Fruit fly (Drosophila melanogaster): ENCODE data around the gene CG14395.

The CG14395 gene

DNA sequence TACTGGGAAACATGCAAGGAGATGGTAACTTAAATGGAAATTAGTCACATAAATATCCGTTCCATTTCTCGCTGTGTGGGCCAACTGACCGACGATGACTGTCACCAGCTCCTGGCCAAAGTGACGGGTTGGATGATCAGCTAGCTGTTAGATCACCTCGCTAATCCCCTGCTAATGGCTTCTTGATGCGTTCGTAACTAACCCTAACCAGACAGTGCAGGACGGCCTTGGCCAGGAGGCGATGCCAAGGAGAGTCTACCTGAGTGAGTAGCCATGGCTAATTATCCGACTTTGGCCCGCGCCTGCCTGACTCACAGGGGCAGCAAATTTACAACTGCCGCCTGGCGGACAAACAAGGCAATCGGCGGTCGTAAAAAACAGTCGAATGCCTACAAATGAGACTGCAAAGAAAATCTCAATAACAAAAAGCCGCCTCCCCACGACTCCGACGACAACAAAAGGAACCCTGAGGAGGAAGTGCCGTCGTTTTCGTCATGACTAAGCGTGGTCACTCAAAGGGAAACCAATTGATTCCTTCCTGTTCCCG, 16.8 kb upstream of the CG14395 start:
- no peak for TF ChIP-seq CG8478 (optimal IDR thresholded peaks at IDR 0.05)
- TF ChIP-seq CTCF (optimal IDR thresholded peaks at IDR 0.05), result no peak

DNA sequence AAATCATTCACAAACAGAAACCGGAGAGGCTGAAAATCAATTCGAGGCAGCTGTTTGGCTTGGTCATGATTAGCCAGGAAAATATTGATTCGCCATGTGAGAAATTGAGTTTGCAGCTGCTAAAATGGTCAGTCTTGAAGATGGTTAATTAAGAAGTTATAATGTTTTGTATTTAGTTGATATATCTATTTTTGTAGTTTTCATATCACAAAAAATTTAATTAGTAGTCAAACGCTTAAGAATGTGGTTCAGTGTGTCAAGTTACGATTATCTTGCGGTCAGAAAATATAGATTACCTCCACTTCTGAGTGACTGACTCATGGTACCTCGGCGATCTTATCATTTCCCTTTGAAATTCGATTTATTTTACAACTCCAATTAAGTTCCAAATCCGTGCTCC, 15.7 kb upstream of the CG14395 start:
- TF ChIP-seq CTCF (optimal IDR thresholded peaks at IDR 0.05), result no peak
- TF ChIP-seq CG8478 (optimal IDR thresholded peaks at IDR 0.05), result no peak

DNA sequence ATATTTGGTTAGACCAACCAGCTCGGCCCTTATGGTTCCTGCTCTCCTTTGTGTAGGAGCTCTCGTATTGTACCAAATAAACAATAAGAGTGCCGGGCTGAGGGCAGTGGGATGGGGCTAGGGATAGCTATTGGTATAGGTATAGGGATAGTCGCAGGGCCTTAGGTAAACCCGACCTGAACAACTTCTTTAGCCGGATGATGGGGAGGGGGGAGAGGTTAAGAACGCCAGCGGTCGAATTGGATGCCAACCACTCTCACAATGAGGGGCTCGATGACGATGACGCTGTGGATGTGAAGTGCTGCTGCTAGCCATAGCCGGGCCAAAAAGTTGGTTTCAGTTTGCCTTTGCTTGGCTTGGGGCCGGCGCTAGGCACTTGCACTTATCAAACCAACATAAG, 15.3 kb upstream of the CG14395 start:
- TF ChIP-seq CG8478 (optimal IDR thresholded peaks at IDR 0.05) (no peak), CTCF (optimal IDR thresholded peaks at IDR 0.05) (no peak)

DNA sequence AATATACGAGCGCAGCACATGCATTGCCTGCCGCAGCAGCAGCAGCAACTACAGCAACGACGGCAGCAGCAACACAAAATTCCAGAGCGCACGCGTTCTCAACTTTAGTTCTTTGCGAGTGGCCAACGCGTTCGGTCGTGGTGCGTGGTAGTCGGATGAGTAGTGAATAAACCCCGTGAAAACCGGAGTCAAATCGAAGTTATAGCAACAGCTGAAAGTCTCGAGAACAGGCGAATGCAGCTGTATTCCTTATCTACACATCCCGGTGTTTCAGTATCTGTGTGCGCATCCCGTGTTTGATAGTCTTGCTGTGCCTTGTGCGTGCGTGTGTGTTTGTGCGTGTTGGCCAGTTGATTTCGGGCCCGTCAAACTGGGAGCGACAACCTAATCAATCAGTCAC, 14.7 kb upstream of the CG14395 start, which contains the start of gene Dtg:
TSS of gene Dtg (plus strand) at position 105 of the 400 bp plus-strand sequence.
- TF ChIP-seq CG8478 (optimal IDR thresholded peaks at IDR 0.05), result no peak
- TF ChIP-seq CTCF (optimal IDR thresholded peaks at IDR 0.05), result no peak

DNA sequence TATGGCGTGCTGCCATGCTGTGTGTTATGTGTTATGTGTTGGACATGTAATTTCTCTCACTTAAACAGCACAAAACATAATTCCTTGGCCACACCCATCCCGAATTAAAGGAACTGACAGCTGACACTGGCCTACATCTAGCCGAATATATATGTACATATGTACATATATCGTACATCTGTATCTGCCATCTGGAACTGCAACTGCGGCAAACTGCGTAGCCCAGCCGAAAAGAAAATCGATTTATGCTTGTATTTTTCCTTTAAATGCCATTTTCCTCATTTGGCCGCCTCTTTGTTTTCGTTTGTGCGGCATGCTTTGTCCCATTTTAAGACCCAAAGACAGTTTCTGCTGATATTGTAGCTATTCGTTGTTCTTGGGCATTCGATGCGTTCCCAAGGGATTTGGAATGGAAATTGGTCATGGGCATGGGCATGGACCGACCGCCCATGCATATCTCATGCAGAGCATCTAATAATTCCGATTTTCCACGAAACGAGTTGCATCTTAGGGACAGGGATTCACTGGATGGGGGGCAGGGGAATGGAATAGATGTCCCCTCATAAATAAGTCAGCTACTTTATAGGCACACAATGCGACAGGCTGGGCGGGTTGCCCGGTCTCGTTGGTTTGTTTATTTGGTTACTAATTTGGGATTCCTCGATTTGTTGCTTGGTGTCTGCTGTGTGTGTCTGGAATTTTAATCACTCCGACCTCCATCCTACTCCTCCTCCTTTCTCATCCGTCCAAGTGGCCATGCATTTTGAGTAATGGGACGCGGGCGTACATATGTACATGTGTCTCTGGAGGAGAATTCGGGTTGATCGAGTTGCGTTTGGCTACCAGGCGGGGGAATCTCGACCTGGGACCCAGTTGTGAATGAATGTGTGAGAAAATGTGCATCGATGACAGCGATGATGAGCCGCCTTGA, 13.3 kb upstream of the CG14395 start:
- TF ChIP-seq CTCF (optimal IDR thresholded peaks at IDR 0.05) (no peak), CG8478 (optimal IDR thresholded peaks at IDR 0.05) (no peak)

DNA sequence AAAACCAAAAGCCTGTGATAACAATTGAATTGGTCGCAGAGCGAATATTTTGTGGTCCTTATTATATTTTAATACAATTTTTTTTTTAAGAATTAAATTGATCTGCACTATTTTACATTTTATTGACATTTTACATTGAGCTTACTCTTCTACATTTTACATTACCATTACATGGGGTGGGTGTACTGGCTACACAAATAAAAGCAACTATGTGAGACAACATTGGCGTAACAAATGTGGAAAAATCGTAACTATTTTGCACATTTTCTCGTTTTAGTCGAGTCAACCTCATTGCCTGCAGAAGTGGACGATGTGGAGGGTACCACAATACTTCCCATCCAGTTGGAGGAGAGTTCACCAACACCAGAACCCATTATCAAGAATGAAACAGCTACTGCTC, 12.1 kb upstream of the CG14395 start:
- TF ChIP-seq CTCF (optimal IDR thresholded peaks at IDR 0.05), result peak; percentile 67 to 77
- TF ChIP-seq CG8478 (optimal IDR thresholded peaks at IDR 0.05), result no peak

DNA sequence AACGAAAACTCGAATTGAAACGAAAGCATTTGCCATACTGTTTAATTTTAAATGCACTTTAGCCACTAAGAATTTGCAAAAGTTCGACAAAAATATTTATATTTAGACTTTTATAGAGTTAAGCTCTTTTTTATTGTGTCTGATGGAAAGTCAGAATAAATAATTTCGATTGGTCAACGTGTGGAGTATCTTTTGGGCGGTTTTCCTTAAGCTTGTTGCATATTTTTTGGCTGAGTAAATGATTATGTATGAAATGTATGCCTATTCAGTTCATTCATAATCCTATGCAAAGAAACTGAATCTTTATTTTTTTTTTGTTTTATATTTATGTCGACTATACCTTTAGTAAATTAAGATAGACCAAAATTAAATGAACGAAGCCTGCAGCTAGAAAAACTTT, 9.9 kb upstream of the CG14395 start:
- TF ChIP-seq CG8478 (optimal IDR thresholded peaks at IDR 0.05), result no peak
- no peak for TF ChIP-seq CTCF (optimal IDR thresholded peaks at IDR 0.05)

DNA sequence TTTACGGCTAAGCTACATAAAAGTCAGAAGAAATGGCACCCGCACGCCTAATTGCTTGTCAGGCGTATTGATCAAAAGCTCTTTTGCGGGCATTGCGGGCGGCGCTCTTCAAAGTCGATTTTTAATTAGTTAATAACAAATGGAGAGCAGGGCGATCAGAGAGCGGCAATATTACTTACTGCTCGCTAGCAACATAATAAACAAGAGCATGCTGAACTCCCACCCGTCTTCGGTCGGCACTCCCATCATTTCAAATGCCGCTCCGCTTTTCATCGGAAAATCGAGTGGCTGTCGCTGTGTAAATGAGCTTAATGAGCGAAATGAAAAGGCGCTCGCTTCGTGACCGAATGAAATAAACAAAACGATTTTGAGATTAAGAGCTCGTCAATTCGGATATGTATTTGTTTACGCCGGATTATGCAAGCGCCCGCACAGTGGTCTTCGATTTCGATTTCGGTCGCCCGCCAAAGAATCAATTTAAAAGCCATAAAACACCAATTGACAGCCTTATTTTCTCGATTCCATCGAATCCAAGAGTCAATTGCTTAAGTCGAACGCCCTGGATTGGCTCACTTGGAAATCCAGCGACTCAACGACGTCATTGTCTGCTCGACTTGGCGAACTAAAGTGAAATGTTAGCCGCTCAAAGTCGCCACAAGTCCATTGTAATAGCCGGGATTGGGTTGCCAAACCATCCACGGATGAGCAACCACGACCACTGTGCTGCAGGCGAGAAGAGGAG, 8.9 kb upstream of the CG14395 start:
- TF ChIP-seq CTCF (optimal IDR thresholded peaks at IDR 0.05) (no peak), CG8478 (optimal IDR thresholded peaks at IDR 0.05) (no peak)

DNA sequence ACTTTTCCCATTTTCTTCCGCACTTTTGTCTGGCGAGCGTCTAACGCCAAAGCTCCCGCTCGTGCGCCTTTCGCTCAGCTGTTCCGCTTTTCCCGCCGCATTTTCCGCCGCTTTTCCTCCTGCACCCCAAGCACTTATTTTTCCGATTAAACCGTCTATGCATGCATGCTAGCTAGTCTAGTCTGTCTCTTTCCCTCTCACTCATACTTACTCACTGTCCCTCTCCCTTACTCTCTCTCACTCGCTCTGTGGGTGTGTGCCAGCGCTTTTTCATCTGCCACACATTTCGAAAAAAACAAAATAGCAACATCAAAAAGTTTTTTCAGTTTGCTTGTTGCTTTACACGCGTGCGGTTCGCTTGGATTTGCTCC, 8.4 kb upstream of the CG14395 start, which contains the start of gene CG6225:
TSS of gene CG6225 (plus strand) at position 325 of the 371 bp plus-strand sequence.
- TF ChIP-seq CG8478 (optimal IDR thresholded peaks at IDR 0.05) (no peak), CTCF (optimal IDR thresholded peaks at IDR 0.05) (no peak)

DNA sequence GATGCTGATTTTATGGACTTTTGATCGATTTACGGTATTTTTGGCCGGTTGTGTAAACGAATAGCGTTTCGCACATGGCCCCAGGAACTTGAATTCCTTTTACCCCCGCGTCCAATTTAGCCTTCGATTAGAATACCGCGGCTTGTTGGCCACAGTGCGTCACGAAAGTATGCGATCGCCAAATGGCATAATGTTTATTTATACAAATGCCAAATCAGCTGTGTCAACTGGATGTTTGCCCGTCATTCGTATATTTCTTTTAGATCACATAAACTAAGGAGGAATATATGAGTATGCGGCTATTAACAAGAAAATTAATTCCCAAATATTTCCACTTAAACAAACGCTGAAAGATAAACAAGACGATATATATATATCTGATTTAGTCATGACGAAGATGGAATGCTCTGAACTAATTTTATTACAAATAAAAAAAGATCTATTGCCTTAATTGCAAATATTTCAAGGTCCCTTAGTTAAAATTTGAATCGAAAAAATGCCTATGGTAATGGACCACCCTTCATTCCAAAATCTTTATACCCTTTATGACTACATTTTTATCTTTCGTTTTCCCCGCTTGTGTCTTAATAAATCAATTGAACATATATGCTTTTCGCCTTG, 5.6 kb upstream of the CG14395 start:
- no peak for TF ChIP-seq CG8478 (optimal IDR thresholded peaks at IDR 0.05)
- TF ChIP-seq CTCF (optimal IDR thresholded peaks at IDR 0.05), result no peak

DNA sequence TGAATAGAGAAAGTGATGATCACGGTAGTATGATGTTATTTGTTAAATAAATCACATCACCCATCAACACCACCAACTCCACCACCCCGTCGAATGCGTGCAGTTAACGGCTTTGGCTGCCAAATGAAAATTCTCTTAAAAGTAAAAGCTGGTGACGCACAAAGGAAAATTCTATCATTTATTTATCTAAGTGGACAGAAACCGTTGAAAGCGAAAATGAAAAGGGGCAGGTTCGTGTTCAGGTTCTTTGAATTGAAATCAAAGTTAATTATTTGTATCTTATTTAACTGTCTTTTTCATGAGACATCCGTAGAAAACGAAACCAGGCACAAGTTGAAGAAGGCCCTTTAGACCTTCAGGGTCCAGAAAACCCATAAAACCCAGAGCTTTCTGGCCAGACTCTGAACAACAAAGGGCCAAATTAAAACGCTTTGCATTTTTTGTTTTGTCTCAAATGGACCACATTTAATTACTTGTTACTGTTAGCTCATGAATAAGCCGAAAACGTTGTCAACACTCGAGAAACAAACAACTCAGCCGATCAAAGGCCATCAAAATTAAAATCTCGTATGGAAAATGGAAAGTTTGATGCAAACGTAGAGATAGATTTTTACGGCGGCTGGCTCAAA, 3.7 kb downstream of the CG14395 start:
- no peak for TF ChIP-seq CTCF (optimal IDR thresholded peaks at IDR 0.05)
- no peak for TF ChIP-seq CG8478 (optimal IDR thresholded peaks at IDR 0.05)

DNA sequence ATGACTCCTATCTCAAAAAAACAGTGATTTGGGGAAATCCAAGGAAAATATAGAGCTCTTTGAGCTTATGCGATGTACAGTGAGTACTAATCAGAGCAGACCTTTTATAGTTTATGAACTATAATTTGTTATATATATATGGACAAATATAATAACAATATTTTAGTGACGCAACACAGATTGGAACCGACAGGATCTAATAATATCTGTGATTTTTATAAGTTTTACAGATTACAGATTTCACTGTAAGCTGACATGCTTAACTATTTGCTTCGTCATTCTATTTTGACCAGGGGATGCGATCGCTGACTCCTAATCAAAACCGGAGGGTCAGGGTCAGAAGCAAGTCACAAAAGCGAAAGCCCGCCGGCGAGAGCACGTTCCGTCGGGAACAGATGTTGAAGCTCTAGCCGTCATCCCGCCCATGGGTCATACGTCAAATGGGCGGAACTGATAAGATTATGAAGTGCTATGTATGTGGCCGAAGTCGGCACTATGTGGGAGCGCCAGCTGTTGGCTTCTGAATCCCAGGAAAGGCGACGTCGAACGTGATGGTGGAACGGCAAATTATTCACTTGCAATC, 11.5 kb downstream of the CG14395 start, which contains the start of gene Gnmt:
TSS of gene Gnmt (plus strand) at position 568 of the 583 bp plus-strand sequence.
- TF ChIP-seq CG8478 (optimal IDR thresholded peaks at IDR 0.05), result no peak
- no peak for TF ChIP-seq CTCF (optimal IDR thresholded peaks at IDR 0.05)

DNA sequence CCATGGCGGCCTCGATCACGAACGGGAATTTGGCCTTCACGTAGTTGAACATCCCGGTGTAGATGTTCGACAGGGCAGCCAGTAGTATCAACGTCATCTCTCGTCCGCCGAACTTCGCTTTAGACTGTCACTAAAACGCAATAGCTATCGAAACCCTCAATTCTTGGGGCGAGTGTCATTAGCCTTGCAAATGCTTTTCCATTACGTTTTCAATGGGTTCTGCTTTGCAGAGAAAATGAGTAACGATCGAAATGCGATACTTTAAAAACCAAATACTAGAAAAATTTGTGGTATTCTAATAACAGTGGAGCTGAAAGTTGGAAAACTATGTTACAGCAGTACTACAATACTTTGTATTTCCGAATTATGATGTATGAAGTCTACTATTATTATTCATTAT, 13.5 kb downstream of the CG14395 start, which contains the start of gene CG43630:
TSS of gene CG43630 (minus strand) at position 101 of the 400 bp plus-strand sequence.
- TF ChIP-seq CG8478 (optimal IDR thresholded peaks at IDR 0.05) (no peak), CTCF (optimal IDR thresholded peaks at IDR 0.05) (no peak)

DNA sequence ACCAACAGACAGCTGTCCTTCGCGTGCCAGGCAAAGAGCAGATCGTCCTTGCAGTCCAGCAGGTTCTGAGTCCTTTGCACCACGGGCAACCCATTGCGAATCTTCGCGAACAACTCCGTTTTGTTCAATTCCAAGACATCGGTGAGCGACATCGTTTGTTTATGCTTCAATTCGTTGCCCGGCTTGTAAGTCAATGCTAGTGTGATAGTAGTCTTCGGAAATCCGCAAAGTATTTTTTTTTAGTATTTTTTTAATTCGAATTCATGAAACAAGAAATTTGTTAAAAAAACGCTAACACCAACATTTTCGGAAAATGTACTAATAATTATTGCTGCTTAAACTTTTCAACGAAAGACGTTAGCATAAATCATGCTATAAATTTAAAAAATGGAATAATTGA, 16.2 kb downstream of the CG14395 start, which contains the start of gene mbo:
TSS of gene mbo (minus strand) at position 203 of the 400 bp plus-strand sequence.
- TF ChIP-seq CG8478 (optimal IDR thresholded peaks at IDR 0.05) (no peak), CTCF (optimal IDR thresholded peaks at IDR 0.05) (no peak)

Data from S2 (cell line).